Worm (Caenorhabditis elegans) whole organism, L4 larva: ENCODE measurements around the gene T08A11.1.

Source experiments
- Y48G9A.11 ChIP-seq: fragments of 200-800 bp; sonication (Bioruptor generic); IDR thresholded peaks from 2 replicates; pipeline ENCODE4 v1.3.6; 2022; ENCODE audit warnings: missing genetic modification reagents, missing genetic modification characterization, missing compliant biosample characterization
- Y5F2A.4 ChIP-seq: fragments of 200-800 bp; sonication (Bioruptor generic); optimal IDR thresholded peaks from 2 replicates; lab custom pipeline; 2018; ENCODE audit warnings: mild to moderate bottlenecking, missing genetic modification characterization, missing compliant biosample characterization
- aha-1 ChIP-seq: fragments of 150-350 bp; peaks from one replicate; lab custom pipeline; 2014; ENCODE audit warnings: missing biosample characterization, missing genetic modification characterization
- ama-1 ChIP-seq: fragments of 150-350 bp; optimal IDR thresholded peaks from 2 replicates; lab custom pipeline; 2014; ENCODE audit warnings: inconsistent platforms, mixed read lengths
- arid-1 ChIP-seq: fragments of 200-800 bp; sonication (Bioruptor generic); conservative IDR thresholded peaks from 2 replicates; pipeline ENCODE4 v1.3.6; 2022; ENCODE audit warnings: missing genetic modification reagents, missing genetic modification characterization, missing compliant biosample characterization
- attf-4 ChIP-seq: sonication (generic microtip); optimal IDR thresholded peaks from 3 replicates; lab custom pipeline; 2017; ENCODE audit warnings: missing biosample characterization, missing genetic modification characterization
- ceh-32 ChIP-seq: sonication (generic microtip); optimal IDR thresholded peaks from 2 replicates; lab custom pipeline; 2016; ENCODE audit warnings: mild to moderate bottlenecking, missing genetic modification characterization, missing compliant biosample characterization; ENCODE audit not compliant: poor library complexity
- ceh-44 ChIP-seq: fragments of 200-800 bp; sonication (Bioruptor generic); IDR thresholded peaks from 2 replicates; pipeline ENCODE4 v1.3.6; 2022; ENCODE audit warnings: missing genetic modification reagents, missing genetic modification characterization, missing compliant biosample characterization
- daf-16 ChIP-seq, 3 experiments: sonication (generic microtip); optimal IDR thresholded peaks; 2 replicates each; lab custom pipeline; 2016 to 2017; ENCODE audit warnings: missing genetic modification characterization in 3 of 3, missing genetic modification reagents in 3 of 3, mild to moderate bottlenecking in 2 of 3, missing compliant biosample characterization in 2 of 3, missing biosample characterization in 1 of 3, moderate library complexity in 1 of 3
- daf-8 ChIP-seq: fragments of 200-800 bp; sonication (Bioruptor generic); IDR thresholded peaks from 2 replicates; pipeline ENCODE4 v1.3.6; 2022; ENCODE audit warnings: missing genetic modification characterization, missing compliant biosample characterization
- dmd-8 ChIP-seq: fragments of 200-800 bp; sonication (Bioruptor generic); IDR thresholded peaks from 2 replicates; pipeline ENCODE4 v1.3.6; 2022; ENCODE audit warnings: missing genetic modification characterization, missing compliant biosample characterization
- hmg-1.1 ChIP-seq: fragments of 200-800 bp; sonication (Bioruptor generic); IDR thresholded peaks from 2 replicates; pipeline ENCODE4 v1.3.6; 2022; ENCODE audit warnings: missing genetic modification reagents, missing genetic modification characterization, missing compliant biosample characterization
- lin-1 ChIP-seq: fragments of 200-800 bp; sonication (Bioruptor generic); IDR thresholded peaks from 2 replicates; pipeline ENCODE4 v1.3.6; 2022; ENCODE audit warnings: missing genetic modification reagents, missing genetic modification characterization, missing compliant biosample characterization
- lin-15B ChIP-seq: fragments of 150-350 bp; sonication (generic microtip); optimal IDR thresholded peaks from 3 replicates; lab custom pipeline; 2014; ENCODE audit warnings: missing biosample characterization, missing genetic modification characterization
- lin-29 ChIP-seq: fragments of 200-800 bp; sonication (Bioruptor generic); IDR thresholded peaks from 2 replicates; pipeline ENCODE4 v1.3.6; 2022; ENCODE audit warnings: missing genetic modification reagents, missing genetic modification characterization, missing compliant biosample characterization
- mdl-1 ChIP-seq, 2 experiments: fragments of 150-350 bp in 1 of 2; sonication (generic microtip) in 1 of 2; optimal IDR thresholded peaks; 2 replicates each; lab custom pipeline; 2014 to 2017; ENCODE audit warnings: missing biosample characterization in 2 of 2, missing genetic modification characterization in 2 of 2
- mdt-29 ChIP-seq: fragments of 200-800 bp; sonication (Bioruptor generic); IDR thresholded peaks from 2 replicates; pipeline ENCODE4 v1.3.6; 2022; ENCODE audit warnings: missing genetic modification reagents, missing genetic modification characterization, missing compliant biosample characterization
- mxl-2 ChIP-seq: fragments of 200-800 bp; sonication (Bioruptor generic); conservative IDR thresholded peaks from 2 replicates; pipeline ENCODE4 v1.3.6; 2022; ENCODE audit warnings: missing genetic modification reagents, missing genetic modification characterization, missing compliant biosample characterization
- nhr-11 ChIP-seq: fragments of 150-350 bp; optimal IDR thresholded peaks from 2 replicates; lab custom pipeline; 2014; ENCODE audit warnings: missing biosample characterization, missing genetic modification characterization
- nhr-111 ChIP-seq: fragments of 200-800 bp; sonication (Bioruptor generic); optimal IDR thresholded peaks from 2 replicates; lab custom pipeline; 2018; ENCODE audit warnings: mild to moderate bottlenecking, missing genetic modification characterization, missing compliant biosample characterization
- nhr-77 ChIP-seq: fragments of 150-350 bp; optimal IDR thresholded peaks from 2 replicates; lab custom pipeline; 2014; ENCODE audit warnings: missing biosample characterization, missing genetic modification characterization
- pha-4 ChIP-seq, 2 experiments: fragments of 150-350 bp in 1 of 2; fragments of 200-800 bp in 1 of 2; sonication (Bioruptor generic) in 1 of 2; IDR thresholded peaks in 1 of 2; optimal IDR thresholded peaks in 1 of 2; 2 replicates each; pipeline versions ENCODE4 v1.3.6 to Lab custom; 2014 to 2022; ENCODE audit warnings: missing genetic modification characterization in 2 of 2, missing genetic modification reagents in 2 of 2, missing biosample characterization in 1 of 2, missing compliant biosample characterization in 1 of 2
- rbr-2 ChIP-seq: sonication (generic microtip); optimal IDR thresholded peaks from 2 replicates; lab custom pipeline; 2016; ENCODE audit warnings: missing genotype, missing genetic modification characterization, missing compliant biosample characterization
- set-16 ChIP-seq: fragments of 200-800 bp; sonication (Bioruptor generic); IDR thresholded peaks from 2 replicates; pipeline ENCODE4 v1.3.6; 2022; ENCODE audit warnings: missing genetic modification reagents, missing genetic modification characterization, missing compliant biosample characterization
- snpc-1.2 ChIP-seq: fragments of 200-800 bp; sonication (Bioruptor generic); IDR thresholded peaks from 2 replicates; pipeline ENCODE4 v1.3.6; 2022; ENCODE audit warnings: missing genetic modification reagents, missing genetic modification characterization, missing compliant biosample characterization
- snpc-4 ChIP-seq: fragments of 150-350 bp; optimal IDR thresholded peaks from 2 replicates; lab custom pipeline; 2014; ENCODE audit warnings: missing biosample characterization, missing genetic modification characterization
- unc-62 ChIP-seq, 3 experiments: fragments of 150-350 bp in 1 of 3; sonication (generic microtip); optimal IDR thresholded peaks in 2 of 3; peaks in 1 of 3; 1 replicate in 1 of 3; 2 replicates in 2 of 3; lab custom pipeline; 2014 to 2017; ENCODE audit warnings: missing biosample characterization in 3 of 3, missing genetic modification characterization in 3 of 3, missing genetic modification reagents in 3 of 3, missing genotype in 1 of 3
- ztf-11 ChIP-seq: fragments of 150-350 bp; optimal IDR thresholded peaks from 2 replicates; lab custom pipeline; 2014; ENCODE audit warnings: missing biosample characterization, missing genetic modification characterization
- ztf-7 ChIP-seq: fragments of 150-350 bp; optimal IDR thresholded peaks from 2 replicates; lab custom pipeline; 2014; ENCODE audit warnings: missing biosample characterization, missing genetic modification characterization

Gene T08A11.1

ce11 chrIII:4223668-4224127, 39.2 kb downstream of the T08A11.1 start (continued):
- TF ChIP-seq lin-15B (tag; lab: Kevin White, UChicago) (no peak), ama-1 (no peak)

ce11 chrIII:4221527-4221926, 41.4 kb downstream of the T08A11.1 start:
- TF ChIP-seq rbr-2 (tag; lab: Kevin White, UChicago) (no peak), hmg-1.1 (peak; percentile 64), aha-1 (tag; lab: Kevin White, UChicago) (peak; percentile 91)

- no peak for TF ChIP-seq dmd-8
- TF ChIP-seq nhr-111 (GFP tag; lab: Kevin White, UChicago) = no peak
- TF ChIP-seq ceh-44 (GFP tag; lab: Robert Waterston, UW) = no peak
- peak; percentile 50 for TF ChIP-seq nhr-11 (tag; lab: Kevin White, UChicago)
- no peak for TF ChIP-seq Y5F2A.4 (GFP tag; lab: Kevin White, UChicago)
- TF ChIP-seq ceh-32 (tag; lab: Kevin White, UChicago) = no peak
- TF ChIP-seq ztf-11 (tag; lab: Kevin White, UChicago) = no peak
Measured at ce11 chrIII:4220864-4221263, 42.1 kb downstream of the T08A11.1 start.

- TF ChIP-seq daf-16 (GFP tag; optimal IDR thresholded peaks at IDR 0.05; lab: Kevin White, UChicago) (no peak), daf-16 (tag; optimal IDR thresholded peaks at IDR 0.05; lab: Kevin White, UChicago) (no peak), snpc-4 (tag; lab: Kevin White, UChicago) (no peak), daf-8 (GFP tag; lab: Robert Waterston, UW) (no peak), arid-1 (GFP tag; lab: Robert Waterston, UW) (no peak), mxl-2 (GFP tag; lab: Robert Waterston, UW) (no peak), mdt-29 (GFP tag; lab: Robert Waterston, UW) (no peak), unc-62 (GFP tag; optimal IDR thresholded peaks at IDR 0.05 in 1 of 2; lab: Kevin White, UChicago) (no peak), unc-62 (tag; optimal IDR thresholded peaks at IDR 0.05; lab: Kevin White, UChicago) (no peak), ztf-7 (no peak), pha-4 (GFP tag; IDR thresholded peaks at IDR 0.05; lab: Robert Waterston, UW) (no peak), pha-4 (tag; optimal IDR thresholded peaks at IDR 0.05; lab: Kevin White, UChicago) (no peak), aha-1 (tag; lab: Kevin White, UChicago) (no peak), lin-1 (no peak), lin-29 (GFP tag; lab: Robert Waterston, UW) (no peak)
Measured at ce11 chrIII:4210661-4211060, 52.3 kb downstream of the T08A11.1 start.

- TF ChIP-seq attf-4 (no peak), nhr-77 (tag; lab: Kevin White, UChicago) (no peak), snpc-1.2 (no peak), ztf-11 (tag; lab: Kevin White, UChicago) (no peak), set-16 (GFP tag; lab: Robert Waterston, UW) (no peak)
Measured at ce11 chrIII:4209188-4209587, 53.8 kb downstream of the T08A11.1 start, which contains the start of gene phlp-2. Gene phlp-2, plus strand, starts transcription at chrIII:4209488.

- TF ChIP-seq Y48G9A.11 (0 out of 2 replicates have a peak, but pooled peaks have one; percentile 18), mdl-1 (tag; optimal IDR thresholded peaks at IDR 0.05; lab: Kevin White, UChicago) (no peak)
Measured at ce11 chrIII:4208210-4208609, 54.7 kb downstream of the T08A11.1 start.
